Worm (Caenorhabditis elegans): Measurements from ENCODE around the gene sri-74.

DNA sequence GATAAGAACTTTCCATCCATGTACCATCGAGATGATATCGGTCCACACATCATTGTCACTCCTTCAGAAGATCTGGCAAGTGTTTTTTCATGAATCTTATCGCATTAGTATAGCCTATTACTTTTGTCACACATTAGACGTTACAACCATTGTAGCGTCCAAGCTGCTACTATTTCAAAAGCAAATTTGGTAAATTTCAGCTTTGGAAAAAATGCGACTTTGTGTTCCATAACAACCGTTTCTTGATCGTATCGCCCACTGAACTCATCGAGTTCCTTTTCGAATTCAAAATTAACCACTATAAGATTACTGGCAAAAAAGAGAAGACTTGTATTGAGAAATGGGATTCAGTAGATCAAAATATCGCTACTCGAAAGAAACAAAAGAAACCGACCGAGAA is 29.9 kb downstream of the sri-74 start:
- TF ChIP-seq mdl-1 (tag; optimal IDR thresholded peaks at IDR 0.05) (no peak), zag-1 (tag; optimal IDR thresholded peaks at IDR 0.05) (no peak), ceh-9 (tag; optimal IDR thresholded peaks at IDR 0.05) (no peak), unc-62 (GFP tag; optimal IDR thresholded peaks at IDR 0.05) (no peak), snpc-4 (tag; optimal IDR thresholded peaks at IDR 0.05) (no peak), ama-1 (optimal IDR thresholded peaks at IDR 0.05) (no peak), lin-39 (tag; optimal IDR thresholded peaks at IDR 0.05) (no peak), nhr-23 (tag; optimal IDR thresholded peaks at IDR 0.05) (no peak), nhr-28 (tag; optimal IDR thresholded peaks at IDR 0.05) (no peak), ztf-11 (tag; optimal IDR thresholded peaks at IDR 0.05) (no peak), R02D3.7 (tag; optimal IDR thresholded peaks at IDR 0.05) (no peak), fos-1 (tag; optimal IDR thresholded peaks at IDR 0.05) (no peak), tbx-2 (tag; optimal IDR thresholded peaks at IDR 0.05) (no peak), daf-12 (tag; optimal IDR thresholded peaks at IDR 0.05) (no peak)

All from whole organism, L3 larva.